Worm (Caenorhabditis elegans): Measurements from ENCODE around the gene nhr-206.

- no peak for TF ChIP-seq flt-1 (GFP tag; IDR thresholded peaks at IDR 0.05)
- no peak for TF ChIP-seq cog-1 (tag; optimal IDR thresholded peaks at IDR 0.05)
- no peak for TF ChIP-seq ztf-23 (GFP tag; IDR thresholded peaks at IDR 0.05)
- no peak for TF ChIP-seq ref-1 (GFP tag; conservative IDR thresholded peaks at IDR 0.05)
- no peak for TF ChIP-seq T22C8.4 (GFP tag; IDR thresholded peaks at IDR 0.05)
- no peak for TF ChIP-seq med-1 (GFP tag; optimal IDR thresholded peaks at IDR 0.05; ENCODE audit: insufficient read depth)
- TF ChIP-seq klf-2 (GFP tag; conservative IDR thresholded peaks at IDR 0.05), result no peak
- no peak for TF ChIP-seq ztf-29 (GFP tag; IDR thresholded peaks at IDR 0.05)
Measured at ce11 chrV:12048445-12048844, 43.4 kb upstream of the nhr-206 start, which contains the start of gene dars-2.
